Fruit fly (Drosophila melanogaster): ENCODE results near the gene Marf.

Marf gene

dm6 chrX:6365632-6366356 is at the start of gene Marf, which contains the start of gene swa:
TSS of gene Marf (plus strand) at chrX:6365949.
TSS of gene swa (minus strand) at chrX:6365708.
- no peak for TF ChIP-seq Hr78 (GFP tag; optimal IDR thresholded peaks at IDR 0.05)
- no peak for TF ChIP-seq brk (GFP tag; optimal IDR thresholded peaks at IDR 0.05)
- no peak for TF ChIP-seq GATAd (GFP tag; optimal IDR thresholded peaks at IDR 0.05)
- no peak for TF ChIP-seq jim (GFP tag; optimal IDR thresholded peaks at IDR 0.05)
- no peak for TF ChIP-seq lola (GFP tag; optimal IDR thresholded peaks at IDR 0.05)

dm6 chrX:6316858-6317474 is 48.8 kb upstream of the Marf start:
- peak; percentile 19 for TF ChIP-seq Sp1 (GFP tag; optimal IDR thresholded peaks at IDR 0.05)
- peak; percentile 41 for TF ChIP-seq HLH106 (tag; optimal IDR thresholded peaks at IDR 0.05)
- TF ChIP-seq OdsH (GFP tag; optimal IDR thresholded peaks at IDR 0.05) = peak; percentile 3
- peak; percentile 40 for TF ChIP-seq h (GFP tag; optimal IDR thresholded peaks at IDR 0.05)
- TF ChIP-seq GATAd (GFP tag; optimal IDR thresholded peaks at IDR 0.05) = no peak
- peak; percentile 4 for TF ChIP-seq ey (GFP tag; optimal IDR thresholded peaks at IDR 0.05)
- no peak for TF ChIP-seq Rel (GFP tag; optimal IDR thresholded peaks at IDR 0.05)
- no peak for TF ChIP-seq Rel (tag; optimal IDR thresholded peaks at IDR 0.05)
- TF ChIP-seq Dif (GFP tag; optimal IDR thresholded peaks at IDR 0.05; ENCODE audit: partially characterized antibody) = no peak
- TF ChIP-seq br (GFP tag; optimal IDR thresholded peaks at IDR 0.05) = peak; percentile 45
- TF ChIP-seq fru (GFP tag; optimal IDR thresholded peaks at IDR 0.05) = peak; percentile 21
- TF ChIP-seq Hnf4 (GFP tag; optimal IDR thresholded peaks at IDR 0.05) = no peak
- peak in 1 of 2 experiments; percentile 39 for TF ChIP-seq foxo (GFP tag; optimal IDR thresholded peaks at IDR 0.05)
- peak; percentile 53 for TF ChIP-seq sv (GFP tag; optimal IDR thresholded peaks at IDR 0.05)
- no peak for TF ChIP-seq usp (GFP tag; optimal IDR thresholded peaks at IDR 0.05)
- TF ChIP-seq psq (GFP tag; optimal IDR thresholded peaks at IDR 0.05) = peak; percentile 3
- TF ChIP-seq sage (GFP tag; optimal IDR thresholded peaks at IDR 0.05) = no peak

dm6 chrX:6330369-6330949 is 35.3 kb upstream of the Marf start, which contains the start of gene CG42240:
TSS of gene CG42240 (plus strand) at chrX:6330842.
- peak; percentile 87 for TF ChIP-seq psq (GFP tag; optimal IDR thresholded peaks at IDR 0.05)
- peak; percentile 94 for TF ChIP-seq Sp1 (GFP tag; optimal IDR thresholded peaks at IDR 0.05)
- peak; percentile 49 for TF ChIP-seq Rel (GFP tag; optimal IDR thresholded peaks at IDR 0.05)
- peak; percentile 59 for TF ChIP-seq Rel (tag; optimal IDR thresholded peaks at IDR 0.05)
- peak; percentile 54 for TF ChIP-seq CrebA (GFP tag; optimal IDR thresholded peaks at IDR 0.05; ENCODE audit: borderline replicate concordance)
- peak in 1 of 2 experiments; percentile 24 for TF ChIP-seq dl (GFP tag; optimal IDR thresholded peaks at IDR 0.05; ENCODE audit: insufficient read depth in 1 of 2, partially characterized antibody in 2 of 2)
- TF ChIP-seq foxo (GFP tag; optimal IDR thresholded peaks at IDR 0.05) = peak; percentile 49 to 90
- TF ChIP-seq Hr78 (GFP tag; optimal IDR thresholded peaks at IDR 0.05) = no peak
- TF ChIP-seq woc (GFP tag; optimal IDR thresholded peaks at IDR 0.05) = peak; percentile 69
- TF ChIP-seq fru (GFP tag; optimal IDR thresholded peaks at IDR 0.05) = peak; percentile 92
- no peak for TF ChIP-seq pan (optimal IDR thresholded peaks at IDR 0.05)
- no peak for TF ChIP-seq N (GFP tag; optimal IDR thresholded peaks at IDR 0.05)
- no peak for TF ChIP-seq Dfd (GFP tag; optimal IDR thresholded peaks at IDR 0.05)
- TF ChIP-seq sage (GFP tag; optimal IDR thresholded peaks at IDR 0.05) = peak; percentile 43
- peak; percentile 90 for TF ChIP-seq HLH106 (tag; optimal IDR thresholded peaks at IDR 0.05)
- no peak for TF ChIP-seq Myc (optimal IDR thresholded peaks at IDR 0.05)
- TF ChIP-seq tai (GFP tag; optimal IDR thresholded peaks at IDR 0.05) = no peak
- TF ChIP-seq dmrt93B (GFP tag; optimal IDR thresholded peaks at IDR 0.05) = peak; percentile 90
- peak; percentile 61 for TF ChIP-seq sv (GFP tag; optimal IDR thresholded peaks at IDR 0.05)
- peak; percentile 92 for TF ChIP-seq h (GFP tag; optimal IDR thresholded peaks at IDR 0.05)
- peak; percentile 75 for TF ChIP-seq brk (GFP tag; optimal IDR thresholded peaks at IDR 0.05)
- TF ChIP-seq Hr83 (GFP tag; optimal IDR thresholded peaks at IDR 0.05; ENCODE audit: poor library complexity, severe bottlenecking) = no peak
- no peak for TF ChIP-seq Vsx2 (GFP tag; optimal IDR thresholded peaks at IDR 0.05; ENCODE audit: partially characterized antibody)
- peak; percentile 31 for TF ChIP-seq dsf (GFP tag; optimal IDR thresholded peaks at IDR 0.05; ENCODE audit: borderline replicate concordance)
- peak; percentile 89 for TF ChIP-seq OdsH (GFP tag; optimal IDR thresholded peaks at IDR 0.05)
- TF ChIP-seq jim (GFP tag; optimal IDR thresholded peaks at IDR 0.05) = no peak
- TF ChIP-seq br (GFP tag; optimal IDR thresholded peaks at IDR 0.05) = peak; percentile 87
- peak; percentile 52 for TF ChIP-seq Dif (GFP tag; optimal IDR thresholded peaks at IDR 0.05; ENCODE audit: partially characterized antibody)
- TF ChIP-seq Hnf4 (GFP tag; optimal IDR thresholded peaks at IDR 0.05) = peak; percentile 75
- peak; percentile 53 for TF ChIP-seq Jra (GFP tag; optimal IDR thresholded peaks at IDR 0.05)
- TF ChIP-seq ey (GFP tag; optimal IDR thresholded peaks at IDR 0.05) = peak; percentile 87
- peak; percentile 61 for TF ChIP-seq CG32264 (GFP tag; optimal IDR thresholded peaks at IDR 0.05)
- peak; percentile 84 for TF ChIP-seq rgr (GFP tag; optimal IDR thresholded peaks at IDR 0.05)
- no peak for TF ChIP-seq usp (GFP tag; optimal IDR thresholded peaks at IDR 0.05)
- TF ChIP-seq Abd-B (GFP tag; optimal IDR thresholded peaks at IDR 0.05) = no peak
- no peak for TF ChIP-seq Mio (GFP tag; optimal IDR thresholded peaks at IDR 0.05)
- TF ChIP-seq GATAd (GFP tag; optimal IDR thresholded peaks at IDR 0.05) = peak; percentile 23
- TF ChIP-seq CG9705 (GFP tag; optimal IDR thresholded peaks at IDR 0.05) = peak; percentile 84
- TF ChIP-seq lola (GFP tag; optimal IDR thresholded peaks at IDR 0.05) = no peak

Data from whole organism, wandering third instar larva.